Fruit fly (Drosophila melanogaster): Measurements from ENCODE around the gene CG43153.

CG43153 gene

dm6 chr2L:11522676-11523075, at the start of gene CG43153:
Gene CG43153, minus strand, starts transcription at chr2L:11522776.
- TF ChIP-seq Myc (optimal IDR thresholded peaks at IDR 0.05) (no peak), h (optimal IDR thresholded peaks at IDR 0.05) (no peak), psq (optimal IDR thresholded peaks at IDR 0.05) (no peak), ttk (optimal IDR thresholded peaks at IDR 0.05) (no peak), insv (optimal IDR thresholded peaks at IDR 0.05) (no peak), Sin3A (optimal IDR thresholded peaks at IDR 0.05) (no peak)

- TF ChIP-seq h (optimal IDR thresholded peaks at IDR 0.05): no peak
- no peak for TF ChIP-seq Myc (optimal IDR thresholded peaks at IDR 0.05)
- no peak for TF ChIP-seq psq (optimal IDR thresholded peaks at IDR 0.05)
- no peak for TF ChIP-seq Sin3A (optimal IDR thresholded peaks at IDR 0.05)
- TF ChIP-seq ttk (optimal IDR thresholded peaks at IDR 0.05): no peak
- TF ChIP-seq insv (optimal IDR thresholded peaks at IDR 0.05): no peak
Measured at dm6 chr2L:11553825-11554224, 31.2 kb upstream of the CG43153 start.

DNA sequence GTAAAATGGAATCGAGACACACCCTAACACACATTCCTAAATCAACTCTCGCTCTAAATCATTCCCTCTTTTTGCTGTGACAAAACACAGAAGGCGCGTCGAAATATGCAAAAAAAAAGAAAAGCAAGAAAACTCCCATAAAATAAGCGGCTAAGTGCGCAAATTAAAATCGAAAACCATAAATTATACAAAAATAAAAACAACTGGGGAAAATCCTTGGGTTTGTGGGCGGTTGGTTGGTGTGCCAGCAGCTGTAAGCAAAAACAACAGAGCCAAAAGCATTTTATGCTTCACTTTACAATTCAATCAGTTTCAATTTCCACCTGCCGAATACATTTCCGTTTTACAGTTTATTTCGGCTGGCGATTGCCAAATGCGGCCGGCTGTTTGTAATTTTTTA, 13.3 kb upstream of the CG43153 start, which contains the start of gene CG43438:
TSS of gene CG43438 (plus strand) at position 301 of the 400 bp plus-strand sequence.
- TF ChIP-seq Sin3A (optimal IDR thresholded peaks at IDR 0.05): no peak
- no peak for TF ChIP-seq ttk (optimal IDR thresholded peaks at IDR 0.05)

DNA sequence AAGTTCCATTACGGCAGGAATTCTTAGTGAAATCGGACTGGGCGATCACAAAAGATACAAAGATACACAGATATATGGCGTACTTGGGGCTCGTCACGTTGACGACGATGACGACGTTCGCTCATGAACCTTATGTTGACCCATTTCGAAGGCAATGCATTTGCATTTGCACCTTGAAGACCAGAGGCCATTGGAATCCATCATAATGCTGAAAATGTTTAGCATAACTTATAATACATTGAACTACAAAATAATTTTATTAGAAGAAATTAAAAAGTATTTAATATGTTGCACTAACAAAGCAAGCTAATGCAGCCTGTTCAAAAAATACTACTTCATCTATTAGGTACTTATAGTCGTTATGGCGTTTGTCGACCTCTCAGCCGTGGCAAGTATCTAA, 8.9 kb upstream of the CG43153 start, which contains the start of gene CG34162:
TSS of gene CG34162 (plus strand) at position 301 of the 400 bp plus-strand sequence.
- no peak for TF ChIP-seq Myc (optimal IDR thresholded peaks at IDR 0.05)
- TF ChIP-seq Sin3A (optimal IDR thresholded peaks at IDR 0.05): no peak
- no peak for TF ChIP-seq insv (optimal IDR thresholded peaks at IDR 0.05)
- TF ChIP-seq ttk (optimal IDR thresholded peaks at IDR 0.05): no peak
- TF ChIP-seq h (optimal IDR thresholded peaks at IDR 0.05): no peak
- no peak for TF ChIP-seq psq (optimal IDR thresholded peaks at IDR 0.05)

DNA sequence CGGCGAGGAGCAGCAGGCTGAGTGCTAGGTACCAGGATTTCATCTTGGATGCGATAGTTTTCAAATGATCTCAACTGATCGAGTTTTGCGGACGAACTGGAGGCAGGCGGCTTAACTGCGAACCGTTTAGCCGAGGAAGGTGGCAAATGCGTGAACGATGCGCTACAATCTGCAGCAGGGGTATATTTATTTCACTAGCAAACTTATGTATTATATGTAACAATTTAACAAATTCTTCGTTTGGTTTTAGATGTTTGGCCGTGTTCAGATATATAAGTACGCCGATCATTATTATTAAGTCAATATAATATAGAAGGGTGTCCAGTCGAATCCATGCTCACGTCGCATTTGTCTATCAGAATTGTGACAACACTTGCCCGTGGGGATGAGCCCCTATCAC, 8.4 kb upstream of the CG43153 start, which contains the start of gene CG31706:
TSS of gene CG31706 (minus strand) at position 101 of the 400 bp plus-strand sequence.
- TF ChIP-seq insv (optimal IDR thresholded peaks at IDR 0.05) (no peak), psq (optimal IDR thresholded peaks at IDR 0.05) (no peak), Myc (optimal IDR thresholded peaks at IDR 0.05) (no peak), h (optimal IDR thresholded peaks at IDR 0.05) (no peak), ttk (optimal IDR thresholded peaks at IDR 0.05) (no peak), Sin3A (optimal IDR thresholded peaks at IDR 0.05) (no peak)

DNA sequence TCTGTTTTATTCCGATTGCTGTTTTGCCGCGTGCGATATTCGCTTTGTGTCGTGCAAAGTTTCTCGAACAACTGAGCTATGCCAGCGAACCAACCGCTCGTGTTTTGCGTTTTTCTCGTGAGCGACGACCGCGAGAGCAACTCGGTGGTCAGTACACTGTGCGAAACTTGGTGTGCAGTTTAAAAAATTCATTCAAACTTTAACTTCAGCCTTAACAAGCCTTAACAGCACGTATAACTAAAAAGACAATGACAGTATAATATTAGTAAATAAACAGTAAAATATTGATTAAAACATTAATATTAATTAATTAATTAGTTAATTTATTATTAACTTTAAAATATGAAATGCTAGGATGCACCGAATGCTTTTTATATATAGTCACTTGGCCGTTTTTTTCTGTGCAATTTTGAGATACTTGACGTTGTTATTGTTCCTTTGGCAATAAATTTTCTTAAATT, 5.6 kb upstream of the CG43153 start, which contains the start of gene CG31705:
TSS of gene CG31705 (minus strand) at position 77 of the 461 bp plus-strand sequence.
- no peak for TF ChIP-seq insv (optimal IDR thresholded peaks at IDR 0.05)
- no peak for TF ChIP-seq psq (optimal IDR thresholded peaks at IDR 0.05)
- no peak for TF ChIP-seq ttk (optimal IDR thresholded peaks at IDR 0.05)
- TF ChIP-seq h (optimal IDR thresholded peaks at IDR 0.05): no peak
- no peak for TF ChIP-seq Myc (optimal IDR thresholded peaks at IDR 0.05)
- no peak for TF ChIP-seq Sin3A (optimal IDR thresholded peaks at IDR 0.05)

DNA sequence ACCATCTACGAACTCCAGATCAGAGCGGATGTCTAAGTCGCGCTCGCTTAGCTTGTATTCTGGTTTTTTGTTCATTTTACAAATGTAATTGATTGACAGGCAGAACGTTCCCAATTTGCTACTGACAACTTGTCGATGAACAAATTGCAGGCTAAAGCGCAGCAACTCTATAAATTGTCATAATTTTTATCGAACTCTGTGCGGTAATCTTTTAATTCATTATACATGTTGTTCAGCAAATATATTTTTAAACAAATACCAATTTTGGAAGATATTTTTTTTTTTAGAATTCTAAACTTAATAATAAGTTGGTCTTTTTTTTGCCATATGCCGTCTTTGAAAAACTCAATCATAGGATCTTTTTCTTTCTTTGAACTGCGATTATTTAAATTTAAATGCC, 1.4 kb downstream of the CG43153 start, which contains the start of gene CG14930:
TSS of gene CG14930 (minus strand) at position 101 of the 400 bp plus-strand sequence.
- TF ChIP-seq Myc (optimal IDR thresholded peaks at IDR 0.05) (no peak), h (optimal IDR thresholded peaks at IDR 0.05) (no peak), insv (optimal IDR thresholded peaks at IDR 0.05) (no peak)

dm6 chr2L:11519532-11519931, 3.0 kb downstream of the CG43153 start, which contains the start of gene CG14929:
Gene CG14929, plus strand, starts transcription at chr2L:11519832.
- TF ChIP-seq ttk (optimal IDR thresholded peaks at IDR 0.05): no peak
- no peak for TF ChIP-seq psq (optimal IDR thresholded peaks at IDR 0.05)
- no peak for TF ChIP-seq Sin3A (optimal IDR thresholded peaks at IDR 0.05)
- TF ChIP-seq h (optimal IDR thresholded peaks at IDR 0.05): no peak
- no peak for TF ChIP-seq Myc (optimal IDR thresholded peaks at IDR 0.05)
- no peak for TF ChIP-seq insv (optimal IDR thresholded peaks at IDR 0.05)

dm6 chr2L:11516526-11517441, 5.8 kb downstream of the CG43153 start, which contains the start of the genes Dlg5 and CG4970:
Gene Dlg5, minus strand, starts transcription at chr2L:11517081.
Gene CG4970, plus strand, starts transcription at chr2L:11517391.
- TF ChIP-seq Myc (optimal IDR thresholded peaks at IDR 0.05): no peak
- no peak for TF ChIP-seq Sin3A (optimal IDR thresholded peaks at IDR 0.05)

DNA sequence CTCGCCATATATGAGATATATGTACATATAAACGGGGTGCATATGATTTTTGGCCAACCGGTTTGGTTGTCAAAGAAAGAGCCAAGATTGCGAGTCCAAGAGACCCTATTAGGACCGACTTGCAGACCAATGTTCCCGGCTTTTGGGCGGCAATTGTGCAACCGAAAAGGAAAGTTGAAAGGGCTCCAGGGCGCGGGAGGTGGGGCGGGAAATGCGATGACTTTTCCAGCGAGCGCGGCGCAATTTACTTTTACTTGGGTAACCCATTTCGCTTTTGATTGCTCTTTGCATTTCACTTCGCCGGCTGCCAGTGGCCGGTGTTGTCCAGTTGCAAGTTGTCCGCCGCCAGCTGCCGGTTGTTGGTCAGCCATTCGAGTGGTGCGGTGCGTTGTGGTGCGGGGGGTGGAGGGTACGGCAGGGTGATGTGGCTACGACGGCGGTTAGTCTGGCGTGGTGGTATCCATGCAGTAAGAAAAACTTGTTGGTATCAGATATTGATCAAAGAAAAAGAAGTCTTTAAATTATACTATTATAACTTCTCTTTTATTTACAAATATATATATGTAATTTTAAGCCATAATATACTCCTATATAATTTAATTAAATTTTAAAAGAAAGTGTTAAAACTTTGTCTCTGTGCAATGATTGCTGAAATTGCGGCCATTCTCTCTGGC, 17.5 kb downstream of the CG43153 start:
- no peak for TF ChIP-seq insv (optimal IDR thresholded peaks at IDR 0.05)
- no peak for TF ChIP-seq psq (optimal IDR thresholded peaks at IDR 0.05)
- no peak for TF ChIP-seq Myc (optimal IDR thresholded peaks at IDR 0.05)
- no peak for TF ChIP-seq h (optimal IDR thresholded peaks at IDR 0.05)
- TF ChIP-seq Sin3A (optimal IDR thresholded peaks at IDR 0.05): no peak
- TF ChIP-seq ttk (optimal IDR thresholded peaks at IDR 0.05): no peak

DNA sequence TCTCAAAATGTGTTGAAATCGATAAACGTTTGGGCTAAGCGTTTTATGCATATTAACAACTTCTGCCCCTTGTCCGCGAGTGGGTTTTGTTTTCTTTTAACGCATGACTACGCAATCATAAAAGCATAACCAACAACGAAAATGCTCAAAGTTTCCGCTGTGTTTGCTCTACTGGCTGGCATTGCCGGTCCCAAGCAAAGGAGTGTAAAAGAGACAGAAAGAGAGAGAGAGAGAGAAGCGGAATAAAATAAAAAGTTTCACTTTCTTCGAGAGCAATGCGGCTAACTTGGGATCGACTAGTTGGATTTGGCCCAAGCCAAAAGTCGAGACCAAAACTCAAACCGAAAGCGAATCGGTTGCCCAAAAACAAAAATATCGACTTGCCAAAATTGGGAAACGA, 19.9 kb downstream of the CG43153 start:
- TF ChIP-seq Myc (optimal IDR thresholded peaks at IDR 0.05): no peak
- TF ChIP-seq insv (optimal IDR thresholded peaks at IDR 0.05): no peak
- no peak for TF ChIP-seq psq (optimal IDR thresholded peaks at IDR 0.05)
- no peak for TF ChIP-seq Sin3A (optimal IDR thresholded peaks at IDR 0.05)
- TF ChIP-seq h (optimal IDR thresholded peaks at IDR 0.05): no peak
- TF ChIP-seq ttk (optimal IDR thresholded peaks at IDR 0.05): no peak

DNA sequence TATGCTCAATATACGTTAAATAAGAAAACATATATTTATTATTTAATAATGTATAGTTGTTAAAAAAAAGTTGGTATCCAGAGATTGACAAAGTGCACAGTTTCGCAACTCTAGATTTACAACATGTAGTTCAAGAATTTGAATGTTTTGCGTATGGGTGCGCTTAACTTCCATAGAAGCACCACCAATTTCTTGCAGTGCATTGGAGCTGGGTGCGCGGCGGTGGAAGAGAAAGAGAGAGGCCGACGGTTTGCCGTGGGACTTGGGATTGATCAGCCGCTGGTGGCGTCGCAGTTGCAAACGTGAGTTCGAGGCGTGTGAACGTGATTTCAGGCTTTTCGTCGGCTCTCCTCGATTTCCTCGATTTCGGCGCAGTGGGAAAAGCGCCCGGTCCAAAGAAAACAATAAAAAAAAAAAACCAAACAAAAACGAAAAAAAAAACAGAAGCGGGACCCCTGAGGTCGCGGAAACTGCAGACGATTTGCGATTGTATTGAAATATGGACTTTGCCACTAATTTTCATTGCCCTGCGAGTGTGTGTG, 21.1 kb downstream of the CG43153 start, which contains the start of gene spz4:
TSS of gene spz4 (plus strand) at position 289 of the 542 bp plus-strand sequence.
- no peak for TF ChIP-seq insv (optimal IDR thresholded peaks at IDR 0.05)
- TF ChIP-seq Myc (optimal IDR thresholded peaks at IDR 0.05): no peak
- TF ChIP-seq Sin3A (optimal IDR thresholded peaks at IDR 0.05): no peak
- TF ChIP-seq h (optimal IDR thresholded peaks at IDR 0.05): no peak
- TF ChIP-seq psq (optimal IDR thresholded peaks at IDR 0.05): no peak
- no peak for TF ChIP-seq ttk (optimal IDR thresholded peaks at IDR 0.05)

Measured in Kc167 (cell line).